Worm (Caenorhabditis elegans): ENCODE data around the gene srh-246.

Gene srh-246

ce11 chrV:638328-638727 lies 19.2 kb downstream of the srh-246 start, which contains the start of gene srj-37:
srj-37 (plus strand) TSS chrV:638628.
- TF ChIP-seq vab-15 (tag; optimal IDR thresholded peaks at IDR 0.05) (no peak), lir-3 (tag; optimal IDR thresholded peaks at IDR 0.05; ENCODE audit: poor library complexity) (no peak), irx-1 (tag; optimal IDR thresholded peaks at IDR 0.05) (no peak), fos-1 (tag; optimal IDR thresholded peaks at IDR 0.05) (no peak)

ce11 chrV:636281-636680 lies 21.3 kb downstream of the srh-246 start, which contains the start of gene pals-31:
pals-31 (plus strand) TSS chrV:636581.
- no peak for TF ChIP-seq ets-5 (GFP tag; IDR thresholded peaks at IDR 0.05)
- no peak for TF ChIP-seq ztf-4 (tag; optimal IDR thresholded peaks at IDR 0.05)
- TF ChIP-seq hlh-17 (GFP tag; optimal IDR thresholded peaks at IDR 0.05; ENCODE audit: borderline replicate concordance) = no peak
- TF ChIP-seq mab-9 (GFP tag; IDR thresholded peaks at IDR 0.05) = no peak
- TF ChIP-seq nhr-77 (tag; optimal IDR thresholded peaks at IDR 0.05) = no peak
- no peak for TF ChIP-seq lin-15B (tag; optimal IDR thresholded peaks at IDR 0.05)
- TF ChIP-seq nhr-28 (tag; optimal IDR thresholded peaks at IDR 0.05) = no peak
- no peak for TF ChIP-seq efl-3 (GFP tag; optimal IDR thresholded peaks at IDR 0.05)
- no peak for TF ChIP-seq nhr-84 (tag; optimal IDR thresholded peaks at IDR 0.05)
- no peak for TF ChIP-seq efl-1 (optimal IDR thresholded peaks at IDR 0.05)
- TF ChIP-seq efl-1 (GFP tag; optimal IDR thresholded peaks at IDR 0.05 in 1 of 2) = no peak
- no peak for TF ChIP-seq irx-1 (tag; optimal IDR thresholded peaks at IDR 0.05)
- no peak for TF ChIP-seq dpl-1 (GFP tag; optimal IDR thresholded peaks at IDR 0.05)
- no peak for TF ChIP-seq unc-30 (tag; optimal IDR thresholded peaks at IDR 0.05)
- no peak for TF ChIP-seq ztf-11 (tag; optimal IDR thresholded peaks at IDR 0.05)

ce11 chrV:635630-636029 lies 21.9 kb downstream of the srh-246 start:
- TF ChIP-seq unc-130 (tag; optimal IDR thresholded peaks at IDR 0.05) = peak; percentile 20
- no peak for TF ChIP-seq aly-2 (tag; optimal IDR thresholded peaks at IDR 0.05)
- peak in 1 of 2 experiments; percentile 10 for TF ChIP-seq lsy-2 (tag; optimal IDR thresholded peaks at IDR 0.05)
- TF ChIP-seq hpl-2 (GFP tag; optimal IDR thresholded peaks at IDR 0.05) = no peak
- TF ChIP-seq snpc-4 (tag; optimal IDR thresholded peaks at IDR 0.05) = peak; percentile 66
- TF ChIP-seq blmp-1 (tag; optimal IDR thresholded peaks at IDR 0.05) = peak; percentile 35
- TF ChIP-seq fos-1 (tag; optimal IDR thresholded peaks at IDR 0.05) = no peak
- TF ChIP-seq zip-4 (GFP tag; optimal IDR thresholded peaks at IDR 0.05) = no peak
- peak in 1 of 2 experiments; percentile 67 for TF ChIP-seq lin-35 (GFP tag; optimal IDR thresholded peaks at IDR 0.05)
- no peak for TF ChIP-seq egl-27 (tag; optimal IDR thresholded peaks at IDR 0.05)
- no peak for TF ChIP-seq nhr-12 (tag; optimal IDR thresholded peaks at IDR 0.05)
- TF ChIP-seq unc-86 (tag; optimal IDR thresholded peaks at IDR 0.05) = no peak
- TF ChIP-seq sup-37 (GFP tag; optimal IDR thresholded peaks at IDR 0.05) = no peak
- no peak for TF ChIP-seq grh-1 (GFP tag; IDR thresholded peaks at IDR 0.05)
- TF ChIP-seq lin-15B (tag; optimal IDR thresholded peaks at IDR 0.05) = no peak
- peak; percentile 95 for TF ChIP-seq lin-14 (GFP tag; optimal IDR thresholded peaks at IDR 0.05)
- no peak for TF ChIP-seq irx-1 (tag; optimal IDR thresholded peaks at IDR 0.05)
- TF ChIP-seq elt-3 (tag; optimal IDR thresholded peaks at IDR 0.05) = peak in 1 of 6 experiments; percentile 8
- TF ChIP-seq nhr-71 (tag; optimal IDR thresholded peaks at IDR 0.05) = peak; percentile 27
- TF ChIP-seq nhr-85 (tag) = peak; percentile 80
- no peak for TF ChIP-seq nhr-77 (tag; optimal IDR thresholded peaks at IDR 0.05)
- TF ChIP-seq nhr-90 (tag; optimal IDR thresholded peaks at IDR 0.05; ENCODE audit: poor library complexity) = peak; percentile 0
- no peak for TF ChIP-seq ztf-11 (tag; optimal IDR thresholded peaks at IDR 0.05)
- no peak for TF ChIP-seq ceh-8 (GFP tag; optimal IDR thresholded peaks at IDR 0.05)
- peak; percentile 44 for TF ChIP-seq snu-23 (GFP tag; optimal IDR thresholded peaks at IDR 0.05)
- TF ChIP-seq elt-2 (tag; optimal IDR thresholded peaks at IDR 0.05) = peak; percentile 29
- no peak for TF ChIP-seq alr-1 (tag; optimal IDR thresholded peaks at IDR 0.05; ENCODE audit: borderline replicate concordance)
- no peak for TF ChIP-seq tlp-1 (tag; optimal IDR thresholded peaks at IDR 0.05)
- no peak for TF ChIP-seq xbp-1 (tag; optimal IDR thresholded peaks at IDR 0.05)
- TF ChIP-seq nhr-20 (tag; optimal IDR thresholded peaks at IDR 0.05) = peak; percentile 33
- no peak for TF ChIP-seq rnt-1 (tag; optimal IDR thresholded peaks at IDR 0.05)
- no peak for TF ChIP-seq fkh-4 (tag; optimal IDR thresholded peaks at IDR 0.05; ENCODE audit: borderline replicate concordance)
- no peak for TF ChIP-seq hlh-4 (tag; optimal IDR thresholded peaks at IDR 0.05)
- peak in 1 of 2 experiments; percentile 47 for TF ChIP-seq mdl-1 (tag; optimal IDR thresholded peaks at IDR 0.05)
- TF ChIP-seq C16A3.4 (tag; optimal IDR thresholded peaks at IDR 0.05) = peak; percentile 27
- TF ChIP-seq lin-39 (tag; optimal IDR thresholded peaks at IDR 0.05) = no peak
